Worm (Caenorhabditis elegans) whole organism, young adult: ENCODE measurements around the gene Y62H9A.8.
A peak's percentile ranks its signal among the peaks of the same experiment; 100 is the strongest.

ENCODE experiments used
- C06A6.2 ChIP-seq: fragments of 200-800 bp; sonication (Bioruptor generic); conservative IDR thresholded peaks from 2 replicates; pipeline ENCODE4 v1.3.6; 2022; ENCODE audit warnings: missing genetic modification characterization, missing compliant biosample characterization
- C17E4.6 ChIP-seq: fragments of 200-800 bp; sonication (Bioruptor generic); IDR thresholded peaks from 2 replicates; pipeline ENCODE4 v1.3.6; 2022; ENCODE audit warnings: missing genetic modification reagents, missing genetic modification characterization, missing compliant biosample characterization
- D2030.7 ChIP-seq: fragments of 200-800 bp; sonication (Bioruptor generic); IDR thresholded peaks from 2 replicates; pipeline ENCODE4 v1.3.6; 2022; ENCODE audit warnings: missing genetic modification reagents, missing genetic modification characterization, missing compliant biosample characterization
- F10E7.11 ChIP-seq: sonication (generic microtip); optimal IDR thresholded peaks from 2 replicates; lab custom pipeline; 2017; ENCODE audit warnings: mild to moderate bottlenecking, missing genetic modification characterization, moderate library complexity, missing compliant biosample characterization
- F22D6.2 ChIP-seq: sonication (generic microtip); optimal IDR thresholded peaks from 2 replicates; lab custom pipeline; 2016; ENCODE audit warnings: mild to moderate bottlenecking, missing genetic modification characterization, missing compliant biosample characterization
- F39B2.1 ChIP-seq: fragments of 200-800 bp; sonication (Bioruptor generic); IDR thresholded peaks from 2 replicates; pipeline ENCODE4 v1.3.6; 2022; ENCODE audit warnings: missing genetic modification reagents, missing genetic modification characterization, missing compliant biosample characterization
- F49E8.2 ChIP-seq: sonication (generic microtip); optimal IDR thresholded peaks from 3 replicates; lab custom pipeline; 2017; ENCODE audit warnings: missing genetic modification characterization, mild to moderate bottlenecking, missing compliant biosample characterization, antibody characterized with exemption, moderate library complexity; ENCODE audit not compliant: insufficient read depth
- F55B11.4 ChIP-seq: sonication (generic microtip); optimal IDR thresholded peaks from 2 replicates; lab custom pipeline; 2016; ENCODE audit warnings: missing compliant biosample characterization, missing genetic modification characterization, borderline replicate concordance; ENCODE audit not compliant: insufficient read depth
- F57A8.1 ChIP-seq: fragments of 200-800 bp; sonication (Bioruptor generic); optimal IDR thresholded peaks from 2 replicates; lab custom pipeline; 2018; ENCODE audit warnings: mild to moderate bottlenecking, missing genetic modification characterization, moderate library complexity, missing compliant biosample characterization
- T26A5.8 ChIP-seq: sonication (generic microtip); optimal IDR thresholded peaks from 2 replicates; lab custom pipeline; 2016; ENCODE audit warnings: missing genetic modification characterization, missing compliant biosample characterization
- Y56A3A.18 ChIP-seq: fragments of 200-800 bp; sonication (Bioruptor generic); IDR thresholded peaks from 2 replicates; pipeline ENCODE4 v1.3.6; 2022; ENCODE audit warnings: missing genetic modification reagents, missing genetic modification characterization, missing compliant biosample characterization
- ZK185.1 ChIP-seq: sonication (generic microtip); optimal IDR thresholded peaks from 2 replicates; lab custom pipeline; 2016; ENCODE audit warnings: mild to moderate bottlenecking, missing genetic modification characterization, missing compliant biosample characterization; ENCODE audit not compliant: poor library complexity, severe bottlenecking
- ama-1 ChIP-seq, 3 experiments: fragments of 150-350 bp in 1 of 3; sonication (generic microtip) in 2 of 3; optimal IDR thresholded peaks; 2 replicates each; lab custom pipeline; 2014 to 2018; ENCODE audit warnings: missing biosample characterization in 2 of 3, missing genetic modification characterization in 2 of 3, missing genetic modification reagents in 2 of 3
- aptf-2 ChIP-seq: fragments of 200-800 bp; sonication (Bioruptor generic); conservative IDR thresholded peaks from 2 replicates; pipeline ENCODE4 v1.3.6; 2022; ENCODE audit warnings: missing genetic modification reagents, missing genetic modification characterization, missing compliant biosample characterization
- attf-5 ChIP-seq: fragments of 200-800 bp; sonication (Bioruptor generic); optimal IDR thresholded peaks from 2 replicates; lab custom pipeline; 2018; ENCODE audit warnings: mild to moderate bottlenecking, missing genetic modification characterization, missing compliant biosample characterization
- attf-6 ChIP-seq: fragments of 200-800 bp; sonication (Bioruptor generic); IDR thresholded peaks from 2 replicates; pipeline ENCODE4 v1.3.6; 2022; ENCODE audit warnings: missing genetic modification reagents, missing genetic modification characterization, missing compliant biosample characterization
- cebp-1 ChIP-seq, 2 experiments: fragments of 200-800 bp in 1 of 2; sonication (Bioruptor generic) in 1 of 2; sonication (generic microtip) in 1 of 2; IDR thresholded peaks in 1 of 2; optimal IDR thresholded peaks in 1 of 2; 2 replicates each; pipeline versions ENCODE4 v1.3.6 to Lab custom; 2017 to 2022; ENCODE audit warnings: missing compliant biosample characterization in 2 of 2, missing genetic modification characterization in 2 of 2, mild to moderate bottlenecking in 1 of 2, missing genetic modification reagents in 1 of 2, moderate library complexity in 1 of 2
- cebp-2 ChIP-seq: fragments of 200-800 bp; sonication (Bioruptor generic); IDR thresholded peaks from 2 replicates; pipeline ENCODE4 v1.3.6; 2022; ENCODE audit warnings: missing genetic modification characterization, missing compliant biosample characterization
- ceh-27 ChIP-seq: fragments of 200-800 bp; sonication (Bioruptor generic); optimal IDR thresholded peaks from 2 replicates; lab custom pipeline; 2018; ENCODE audit warnings: mild to moderate bottlenecking, missing genetic modification characterization, moderate library complexity, missing compliant biosample characterization
- ceh-79 ChIP-seq: sonication (generic microtip); optimal IDR thresholded peaks from 2 replicates; lab custom pipeline; 2017; ENCODE audit warnings: mild to moderate bottlenecking, missing genetic modification characterization, missing compliant biosample characterization
- ceh-91 ChIP-seq: fragments of 200-800 bp; sonication (Bioruptor generic); IDR thresholded peaks from 2 replicates; pipeline ENCODE4 v1.3.6; 2022; ENCODE audit warnings: missing genetic modification reagents, missing genetic modification characterization, missing compliant biosample characterization
- efl-1 ChIP-seq: fragments of 150-350 bp; optimal IDR thresholded peaks from 2 replicates; lab custom pipeline; 2014; ENCODE audit warnings: missing biosample characterization, missing genetic modification reagents, missing genetic modification characterization
- ekl-4 ChIP-seq: fragments of 200-800 bp; sonication (Bioruptor generic); IDR thresholded peaks from 2 replicates; pipeline ENCODE4 v1.3.6; 2022; ENCODE audit warnings: missing genetic modification reagents, missing genetic modification characterization, missing compliant biosample characterization
- hlh-12 ChIP-seq: sonication (generic microtip); optimal IDR thresholded peaks from 2 replicates; lab custom pipeline; 2016; ENCODE audit warnings: missing genetic modification characterization, missing compliant biosample characterization
- hlh-26 ChIP-seq: fragments of 200-800 bp; sonication (Bioruptor generic); conservative IDR thresholded peaks from 2 replicates; pipeline ENCODE4 v1.3.6; 2022; ENCODE audit warnings: missing genetic modification reagents, missing genetic modification characterization, missing compliant biosample characterization
- hrde-1 ChIP-seq: sonication (generic microtip); optimal IDR thresholded peaks from 2 replicates; lab custom pipeline; 2016; ENCODE audit warnings: missing genetic modification characterization, mild to moderate bottlenecking, missing compliant biosample characterization, moderate library complexity, missing genotype, missing genetic modification reagents, borderline replicate concordance
- lin-26 ChIP-seq: fragments of 200-800 bp; sonication (Bioruptor generic); IDR thresholded peaks from 2 replicates; pipeline ENCODE4 v1.3.6; 2022; ENCODE audit warnings: missing genetic modification reagents, missing genetic modification characterization, missing compliant biosample characterization
- lsl-1 ChIP-seq: fragments of 200-800 bp; sonication (Bioruptor generic); optimal IDR thresholded peaks from 2 replicates; lab custom pipeline; 2018; ENCODE audit warnings: mild to moderate bottlenecking, missing genetic modification characterization, moderate library complexity, missing compliant biosample characterization
- madf-10 ChIP-seq: sonication (generic microtip); optimal IDR thresholded peaks from 2 replicates; lab custom pipeline; 2016; ENCODE audit warnings: mild to moderate bottlenecking, missing genetic modification characterization, missing compliant biosample characterization
- mel-28 ChIP-seq: sonication (generic microtip); optimal IDR thresholded peaks from 2 replicates; lab custom pipeline; 2016; ENCODE audit warnings: borderline replicate concordance, mild to moderate bottlenecking, missing genetic modification characterization, missing compliant biosample characterization
- mes-4 ChIP-seq: sonication (generic microtip); optimal IDR thresholded peaks from 2 replicates; lab custom pipeline; 2016; ENCODE audit warnings: missing genotype, missing genetic modification characterization, missing compliant biosample characterization
- nfya-2 ChIP-seq: fragments of 200-800 bp; sonication (Bioruptor generic); IDR thresholded peaks from 2 replicates; pipeline ENCODE4 v1.3.6; 2022; ENCODE audit warnings: missing genetic modification reagents, missing genetic modification characterization, missing compliant biosample characterization
- nhr-179 ChIP-seq: sonication (generic microtip); optimal IDR thresholded peaks from 2 replicates; lab custom pipeline; 2016; ENCODE audit warnings: mild to moderate bottlenecking, missing genetic modification characterization, missing compliant biosample characterization
- nhr-80 ChIP-seq: sonication (generic microtip); optimal IDR thresholded peaks from 2 replicates; lab custom pipeline; 2016; ENCODE audit warnings: missing genetic modification characterization, missing compliant biosample characterization
- pbrm-1 ChIP-seq: fragments of 200-800 bp; sonication (Bioruptor generic); IDR thresholded peaks from 2 replicates; pipeline ENCODE4 v1.3.6; 2022; ENCODE audit warnings: missing genetic modification reagents, missing genetic modification characterization, missing compliant biosample characterization
- repo-1 ChIP-seq: sonication (generic microtip); optimal IDR thresholded peaks from 2 replicates; lab custom pipeline; 2017; ENCODE audit warnings: mild to moderate bottlenecking, missing genetic modification characterization, missing compliant biosample characterization
- sdz-38 ChIP-seq: sonication (generic microtip); optimal IDR thresholded peaks from 2 replicates; lab custom pipeline; 2016; ENCODE audit warnings: missing genotype, missing genetic modification characterization, missing compliant biosample characterization
- sea-2 ChIP-seq: fragments of 200-800 bp; sonication (Bioruptor generic); IDR thresholded peaks from 2 replicates; pipeline ENCODE4 v1.3.6; 2022; ENCODE audit warnings: missing genetic modification characterization, missing compliant biosample characterization
- snpc-4 ChIP-seq, 5 experiments: fragments of 150-350 bp in 1 of 5; sonication (generic microtip) in 4 of 5; optimal IDR thresholded peaks; 2 replicates each; lab custom pipeline; 2014 to 2018; ENCODE audit warnings: missing genetic modification characterization in 5 of 5, missing biosample characterization in 3 of 5, antibody characterized with exemption in 2 of 5, mild to moderate bottlenecking in 2 of 5, missing compliant biosample characterization in 2 of 5, missing genotype in 2 of 5, moderate library complexity in 2 of 5, missing genetic modification reagents in 1 of 5
- sptf-2 ChIP-seq: fragments of 200-800 bp; sonication (Bioruptor generic); optimal IDR thresholded peaks from 2 replicates; lab custom pipeline; 2018; ENCODE audit warnings: mild to moderate bottlenecking, missing genetic modification characterization, missing compliant biosample characterization
- tbp1 ChIP-seq: fragments of 200-800 bp; sonication (Bioruptor generic); optimal IDR thresholded peaks from 2 replicates; lab custom pipeline; 2018; ENCODE audit warnings: mild to moderate bottlenecking, missing genetic modification characterization, missing compliant biosample characterization
- tlf-1 ChIP-seq: fragments of 200-800 bp; sonication (Bioruptor generic); optimal IDR thresholded peaks from 2 replicates; lab custom pipeline; 2018; ENCODE audit warnings: mild to moderate bottlenecking, missing genetic modification characterization, missing compliant biosample characterization
- unc-130 ChIP-seq: sonication (generic microtip); optimal IDR thresholded peaks from 2 replicates; lab custom pipeline; 2016; ENCODE audit warnings: missing genetic modification reagents, missing genetic modification characterization, missing compliant biosample characterization
- zfh-2 ChIP-seq: fragments of 200-800 bp; sonication (Bioruptor generic); conservative IDR thresholded peaks from 2 replicates; pipeline ENCODE4 v1.3.6; 2022; ENCODE audit warnings: missing genetic modification reagents, missing genetic modification characterization, missing compliant biosample characterization
- ztf-18 ChIP-seq: sonication (generic microtip); optimal IDR thresholded peaks from 2 replicates; lab custom pipeline; 2016; ENCODE audit warnings: missing genotype, mild to moderate bottlenecking, missing genetic modification characterization, missing compliant biosample characterization
- ztf-26 ChIP-seq: sonication (generic microtip); optimal IDR thresholded peaks from 2 replicates; lab custom pipeline; 2017; ENCODE audit warnings: missing genetic modification characterization, missing compliant biosample characterization
- ztf-3 ChIP-seq: fragments of 200-800 bp; sonication (Bioruptor generic); optimal IDR thresholded peaks from 2 replicates; lab custom pipeline; 2018; ENCODE audit warnings: mild to moderate bottlenecking, missing genetic modification characterization, missing compliant biosample characterization

The Y62H9A.8 gene

ce11 chrX:11934933-11935332 lies 42.7 kb upstream of the Y62H9A.8 start:
- TF ChIP-seq mes-4 (tag; lab: Kevin White, UChicago) (peak; percentile 59), pbrm-1 (GFP tag; lab: Robert Waterston, UW) (peak; percentile 87), F22D6.2 (peak; percentile 31), hlh-12 (tag; lab: Kevin White, UChicago) (no peak), madf-10 (tag; lab: Kevin White, UChicago) (peak; percentile 77), C06A6.2 (GFP tag; lab: Robert Waterston, UW) (no peak), T26A5.8 (tag; lab: Kevin White, UChicago) (peak; percentile 49), sea-2 (GFP tag; lab: Robert Waterston, UW) (0 out of 2 replicates have a peak, but pooled peaks have one; percentile 12), zfh-2 (GFP tag; lab: Robert Waterston, UW) (no peak), unc-130 (peak; percentile 32), ceh-91 (GFP tag; lab: Robert Waterston, UW) (no peak), nhr-80 (tag; lab: Kevin White, UChicago) (peak; percentile 3), ekl-4 (GFP tag; lab: Robert Waterston, UW) (peak; percentile 63), nfya-2 (GFP tag; lab: Robert Waterston, UW) (no peak), ceh-79 (tag; lab: Kevin White, UChicago) (no peak), lsl-1 (GFP tag; lab: Kevin White, UChicago) (peak; percentile 4), ama-1 (optimal IDR thresholded peaks at IDR 0.05; lab: Kevin White, UChicago) (no peak), ama-1 (GFP tag; optimal IDR thresholded peaks at IDR 0.05; lab: Kevin White, UChicago) (peak in 1 of 2 experiments; percentile 25), attf-6 (GFP tag; lab: Robert Waterston, UW) (0 out of 2 replicates have a peak, but pooled peaks have one; percentile 12), ZK185.1 (peak; percentile 93), cebp-2 (no peak), hrde-1 (peak; percentile 18), sptf-2 (GFP tag; lab: Kevin White, UChicago) (no peak), nhr-179 (tag; lab: Kevin White, UChicago) (peak; percentile 39), attf-5 (GFP tag; lab: Kevin White, UChicago) (peak; percentile 43), C17E4.6 (GFP tag; lab: Robert Waterston, UW) (no peak), D2030.7 (peak; percentile 83), repo-1 (tag; lab: Kevin White, UChicago) (peak; percentile 5), F10E7.11 (tag; lab: Kevin White, UChicago) (no peak), F49E8.2 (tag; lab: Kevin White, UChicago) (no peak), Y56A3A.18 (GFP tag; lab: Robert Waterston, UW) (peak; percentile 76; the same call in 1 of the 2 replicates), F55B11.4 (tag; lab: Kevin White, UChicago) (no peak), ztf-3 (no peak), hlh-26 (GFP tag; lab: Robert Waterston, UW) (no peak), ztf-18 (tag; lab: Kevin White, UChicago) (peak; percentile 52), tbp1 (GFP tag; lab: Kevin White, UChicago) (peak; percentile 96), F39B2.1 (GFP tag; lab: Robert Waterston, UW) (no peak), tlf-1 (GFP tag; lab: Kevin White, UChicago) (no peak), cebp-1 (GFP tag; IDR thresholded peaks at IDR 0.05; lab: Robert Waterston, UW) (0 out of 2 replicates have a peak, but pooled peaks have one; percentile 25), cebp-1 (tag; optimal IDR thresholded peaks at IDR 0.05; lab: Kevin White, UChicago) (peak; percentile 73), ceh-27 (GFP tag; lab: Kevin White, UChicago) (peak; percentile 69), efl-1 (GFP tag; lab: Kevin White, UChicago) (no peak), aptf-2 (GFP tag; lab: Robert Waterston, UW) (0 out of 2 replicates have a peak, but pooled peaks have one; percentile 42), snpc-4 (GFP tag; optimal IDR thresholded peaks at IDR 0.05; lab: Kevin White, UChicago) (peak; percentile 33), snpc-4 (tag; optimal IDR thresholded peaks at IDR 0.05; lab: Kevin White, UChicago) (peak in 3 of 4 experiments; percentile 20 to 75 (median 61)), sdz-38 (tag; lab: Kevin White, UChicago) (no peak), mel-28 (tag; lab: Kevin White, UChicago) (peak; percentile 39), ztf-26 (tag; lab: Kevin White, UChicago) (peak; percentile 71), lin-26 (no peak), F57A8.1 (GFP tag; lab: Kevin White, UChicago) (no peak)
